Fruit fly (Drosophila melanogaster): Measurements from ENCODE around the gene Gp93.

Gp93 gene

dm6 chr3R:27925000-27925970 is 23.2 kb upstream of the Gp93 start, which contains the start of gene mino (continued):
- TF ChIP-seq jumu (GFP tag; optimal IDR thresholded peaks at IDR 0.05) (no peak), CG7271 (tag; optimal IDR thresholded peaks at IDR 0.05) (no peak), CG12769 (tag; optimal IDR thresholded peaks at IDR 0.05) (peak; percentile 23), sug (tag; optimal IDR thresholded peaks at IDR 0.05) (peak; percentile 70), CG10366 (GFP tag; IDR thresholded peaks at IDR 0.05) (no peak), pzg (GFP tag; optimal IDR thresholded peaks at IDR 0.05) (no peak), dimm (GFP tag; IDR thresholded peaks at IDR 0.05) (no peak), lmd (GFP tag; IDR thresholded peaks at IDR 0.05) (no peak), Dll (GFP tag; IDR thresholded peaks at IDR 0.05; ENCODE audit: partially characterized antibody) (0 out of 4 replicates have a peak, but pooled peaks have one; percentile 10), Xrp1 (GFP tag; IDR thresholded peaks at IDR 0.05) (no peak), ash1 (GFP tag; optimal IDR thresholded peaks at IDR 0.05) (no peak), CG30020 (tag; optimal IDR thresholded peaks at IDR 0.05) (no peak), bcd (GFP tag; optimal IDR thresholded peaks at IDR 0.05) (no peak), CG11085 (GFP tag; IDR thresholded peaks at IDR 0.05) (0 out of 2 replicates have a peak, but pooled peaks have one; percentile 9), CG8944 (GFP tag; optimal IDR thresholded peaks at IDR 0.05) (no peak), CG33557 (GFP tag; optimal IDR thresholded peaks at IDR 0.05) (no peak), psq (GFP tag; optimal IDR thresholded peaks at IDR 0.05) (no peak), HLHmδ (GFP tag; optimal IDR thresholded peaks at IDR 0.05) (no peak), crol (GFP tag; IDR thresholded peaks at IDR 0.05) (no peak), CG18599 (GFP tag; optimal IDR thresholded peaks at IDR 0.05) (peak; percentile 7), CG4404 (GFP tag; IDR thresholded peaks at IDR 0.05) (no peak), ap (GFP tag; IDR thresholded peaks at IDR 0.05) (no peak), chif (GFP tag; optimal IDR thresholded peaks at IDR 0.05) (no peak), Dek (tag; optimal IDR thresholded peaks at IDR 0.05) (no peak), CG31441 (GFP tag; IDR thresholded peaks at IDR 0.05) (no peak), Ets65A (GFP tag) (no peak), CG13775 (GFP tag; optimal IDR thresholded peaks at IDR 0.05) (peak; percentile 20), cwo (GFP tag; optimal IDR thresholded peaks at IDR 0.05) (peak; percentile 20), br (optimal IDR thresholded peaks at IDR 0.05) (no peak), zen2 (GFP tag; IDR thresholded peaks at IDR 0.05; ENCODE audit: partially characterized antibody) (no peak), CG42726 (GFP tag; IDR thresholded peaks at IDR 0.05; ENCODE audit: partially characterized antibody) (no peak), CG32532 (GFP tag; IDR thresholded peaks at IDR 0.05) (no peak), gro (GFP tag; optimal IDR thresholded peaks at IDR 0.05) (peak; percentile 11), lilli (GFP tag; optimal IDR thresholded peaks at IDR 0.05) (no peak), Ravus (GFP tag; IDR thresholded peaks at IDR 0.05) (no peak), HHEX (GFP tag; optimal IDR thresholded peaks at IDR 0.05) (peak; percentile 16), knrl (GFP tag; IDR thresholded peaks at IDR 0.05; ENCODE audit: partially characterized antibody) (0 out of 3 replicates have a peak, but pooled peaks have one; percentile 11), NC2β (GFP tag; optimal IDR thresholded peaks at IDR 0.05) (no peak), pum (GFP tag; optimal IDR thresholded peaks at IDR 0.05) (no peak), Abd-B (GFP tag; optimal IDR thresholded peaks at IDR 0.05) (no peak), maf-S (GFP tag; optimal IDR thresholded peaks at IDR 0.05) (no peak), CG6791 (GFP tag; IDR thresholded peaks at IDR 0.05; ENCODE audit: partially characterized antibody) (no peak), mirr (GFP tag; optimal IDR thresholded peaks at IDR 0.05) (peak; percentile 15), NFAT (GFP tag; IDR thresholded peaks at IDR 0.05) (no peak), CG3163 (GFP tag; optimal IDR thresholded peaks at IDR 0.05) (no peak), ham (GFP tag; IDR thresholded peaks at IDR 0.05) (no peak), CG10543 (GFP tag; optimal IDR thresholded peaks at IDR 0.05) (peak; percentile 83), sens (GFP tag) (peak; percentile 45), vvl (GFP tag; IDR thresholded peaks at IDR 0.05) (no peak)

Measured in whole organism, embryonic.